Worm (Caenorhabditis elegans) whole organism, L3 larva: ENCODE data around the gene spp-13.

Experiments
- R02D3.7 ChIP-seq: fragments of 150-350 bp; optimal IDR thresholded peaks from 2 replicates; lab custom pipeline; 2014; ENCODE audit warnings: missing biosample characterization, missing genetic modification characterization
- nhr-237 ChIP-seq: fragments of 150-350 bp; optimal IDR thresholded peaks from 2 replicates; lab custom pipeline; 2014; ENCODE audit warnings: missing biosample characterization, missing genetic modification characterization
- nhr-76 ChIP-seq: fragments of 150-350 bp; sonication (generic microtip); optimal IDR thresholded peaks from 5 replicates; lab custom pipeline; 2014; ENCODE audit warnings: missing biosample characterization, missing genetic modification characterization
- pha-4 ChIP-seq: fragments of 150-350 bp; optimal IDR thresholded peaks from 2 replicates; lab custom pipeline; 2014; ENCODE audit warnings: missing biosample characterization, missing genetic modification reagents, missing genetic modification characterization

DNA sequence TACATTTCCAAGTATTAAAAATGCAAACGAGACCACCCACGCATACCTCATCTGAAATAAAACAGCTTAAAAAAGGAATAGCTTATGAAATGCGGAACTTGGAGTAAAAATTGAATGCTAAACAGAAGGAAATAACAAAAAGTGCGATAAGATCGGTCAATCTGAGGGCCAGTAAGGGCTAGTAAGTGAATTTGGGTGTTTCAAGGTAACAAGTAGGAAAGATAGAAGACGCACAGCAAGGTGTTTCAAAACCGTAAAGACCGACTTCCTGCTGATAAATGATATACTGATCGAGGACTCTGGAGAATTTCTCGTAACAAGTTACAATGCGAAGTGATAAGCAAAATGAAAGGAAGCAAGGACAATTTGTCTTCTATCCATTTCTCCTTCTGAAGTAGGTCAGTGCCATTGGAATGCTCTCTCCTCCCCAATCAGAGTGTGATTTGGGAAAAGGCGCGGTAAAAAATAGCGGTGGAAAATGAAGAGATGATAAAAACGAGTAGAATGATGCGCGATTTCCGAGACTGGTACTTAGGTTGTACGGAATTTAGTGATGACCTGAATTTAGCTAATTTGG lies 37.4 kb upstream of the spp-13 start, which contains the start of gene dpy-6:
- no peak for TF ChIP-seq R02D3.7
- TF ChIP-seq nhr-76: no peak
- TF ChIP-seq nhr-237 (tag; lab: Kevin White, UChicago): no peak
- TF ChIP-seq pha-4: no peak
